Fruit fly (Drosophila melanogaster) whole organism, adult: ENCODE results near the gene klar.

Experiments used
- kay ChIP-seq: fragments of 200-800 bp; sonication (Bioruptor generic); peaks from one replicate; lab custom pipeline; 2016; ENCODE audit warnings: missing biosample characterization, missing genetic modification characterization, borderline replicate concordance
- tj ChIP-seq: fragments of 200-800 bp; sonication (Bioruptor generic); optimal IDR thresholded peaks from 3 replicates; lab custom pipeline; 2017; ENCODE audit warnings: missing biosample characterization, mild to moderate bottlenecking, missing genetic modification characterization, moderate library complexity

dm6 chr3L:395192-395591 is 145.2 kb downstream of the klar start:
- no peak for TF ChIP-seq tj (GFP tag; lab: Kevin White, UChicago)
- no peak for TF ChIP-seq kay
